Worm (Caenorhabditis elegans): ENCODE results near the gene srd-13.

Gene srd-13

ce11 chrIV:5607343-5607742 lies 28.1 kb downstream of the srd-13 start (continued):
- TF ChIP-seq sma-9 (GFP tag; optimal IDR thresholded peaks at IDR 0.05) (peak; percentile 95), sma-9 (tag; optimal IDR thresholded peaks at IDR 0.05) (no peak)

DNA sequence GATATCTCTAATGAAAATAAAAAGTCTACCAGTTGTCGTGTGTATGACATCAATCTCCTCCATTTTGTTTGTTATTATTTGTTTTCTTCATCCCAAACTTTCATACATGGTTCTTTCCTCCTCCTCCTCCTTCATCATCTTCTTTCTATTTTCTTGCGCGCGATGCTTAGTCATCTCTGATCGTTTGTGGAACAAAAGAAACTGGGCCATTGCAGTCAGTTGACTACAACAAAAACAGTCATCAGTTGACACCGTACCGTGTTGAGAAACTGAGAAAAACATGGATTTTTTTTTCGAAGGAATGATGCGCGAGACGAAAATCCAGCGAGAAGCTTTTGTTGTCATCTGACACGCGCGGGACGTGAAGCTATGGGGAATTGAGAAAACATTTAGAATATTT lies 30.2 kb downstream of the srd-13 start:
- TF ChIP-seq fos-1 (tag; optimal IDR thresholded peaks at IDR 0.05) (peak; percentile 28), nhr-21 (tag; optimal IDR thresholded peaks at IDR 0.05) (peak; percentile 2), sma-3 (GFP tag; optimal IDR thresholded peaks at IDR 0.05) (peak; percentile 38), nhr-129 (tag; optimal IDR thresholded peaks at IDR 0.05) (peak; percentile 19), sem-4 (tag; optimal IDR thresholded peaks at IDR 0.05) (peak; percentile 19), unc-55 (GFP tag; optimal IDR thresholded peaks at IDR 0.05) (peak; percentile 12), ceh-16 (tag; optimal IDR thresholded peaks at IDR 0.05) (no peak), ztf-4 (tag; optimal IDR thresholded peaks at IDR 0.05) (no peak)

DNA sequence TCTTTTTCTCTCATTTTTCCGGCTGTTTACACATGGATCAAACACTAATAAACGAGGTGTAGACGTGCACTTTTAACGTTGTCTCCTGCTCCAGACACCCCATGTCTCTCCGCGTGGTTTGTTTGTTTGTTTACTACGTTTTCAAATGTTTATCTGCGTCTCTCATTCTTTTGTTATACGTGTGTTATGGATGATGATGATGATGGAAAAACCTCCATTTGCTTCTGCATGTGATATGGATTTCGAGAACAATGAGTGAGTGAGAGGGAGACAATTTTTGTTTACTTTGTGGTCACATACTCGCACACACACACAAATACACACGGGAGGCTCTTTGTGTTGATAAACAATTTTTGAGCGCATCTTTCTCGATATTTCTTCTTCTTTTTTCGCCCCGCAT lies 31.0 kb downstream of the srd-13 start:
- TF ChIP-seq lin-39 (tag; optimal IDR thresholded peaks at IDR 0.05) (no peak), C34F6.9 (tag; optimal IDR thresholded peaks at IDR 0.05) (peak; percentile 92), zag-1 (tag; optimal IDR thresholded peaks at IDR 0.05) (peak; percentile 70), egl-27 (tag; optimal IDR thresholded peaks at IDR 0.05) (peak; percentile 88), ZK546.5 (tag; optimal IDR thresholded peaks at IDR 0.05) (no peak), elt-1 (tag; optimal IDR thresholded peaks at IDR 0.05) (no peak), F13H6.1 (tag; optimal IDR thresholded peaks at IDR 0.05) (peak; percentile 97), mdl-1 (tag; optimal IDR thresholded peaks at IDR 0.05) (peak; percentile 6 to 79), ceh-16 (tag; optimal IDR thresholded peaks at IDR 0.05) (no peak), sma-3 (GFP tag; optimal IDR thresholded peaks at IDR 0.05) (peak; percentile 51), dmd-4 (tag; optimal IDR thresholded peaks at IDR 0.05) (no peak), nhr-21 (tag; optimal IDR thresholded peaks at IDR 0.05) (peak; percentile 77), sma-9 (GFP tag; optimal IDR thresholded peaks at IDR 0.05) (peak; percentile 94), sma-9 (tag; optimal IDR thresholded peaks at IDR 0.05) (no peak), sem-4 (tag; optimal IDR thresholded peaks at IDR 0.05) (peak; percentile 49), fos-1 (tag; optimal IDR thresholded peaks at IDR 0.05) (peak; percentile 41), ztf-11 (tag; optimal IDR thresholded peaks at IDR 0.05) (no peak), unc-62 (GFP tag; optimal IDR thresholded peaks at IDR 0.05) (no peak), ceh-82 (tag; optimal IDR thresholded peaks at IDR 0.05) (no peak), crh-2 (tag; optimal IDR thresholded peaks at IDR 0.05) (peak; percentile 92), ztf-4 (tag; optimal IDR thresholded peaks at IDR 0.05) (peak; percentile 81), skn-1 (tag; optimal IDR thresholded peaks at IDR 0.05) (peak; percentile 75), nhr-129 (tag; optimal IDR thresholded peaks at IDR 0.05) (peak; percentile 97), lsy-2 (tag; optimal IDR thresholded peaks at IDR 0.05) (peak in 1 of 2 experiments; percentile 90), alr-1 (tag; optimal IDR thresholded peaks at IDR 0.05) (peak; percentile 95), unc-55 (GFP tag; optimal IDR thresholded peaks at IDR 0.05) (peak; percentile 74), nhr-237 (tag; optimal IDR thresholded peaks at IDR 0.05) (no peak), nhr-11 (tag; optimal IDR thresholded peaks at IDR 0.05) (no peak), gmeb-1 (tag; optimal IDR thresholded peaks at IDR 0.05) (peak; percentile 5), Y55F3AM.14 (GFP tag; optimal IDR thresholded peaks at IDR 0.05) (peak; percentile 76), ama-1 (optimal IDR thresholded peaks at IDR 0.05) (peak; percentile 32), nhr-25 (tag; optimal IDR thresholded peaks at IDR 0.05) (peak; percentile 8), snpc-4 (tag; optimal IDR thresholded peaks at IDR 0.05) (peak; percentile 13), lin-11 (tag; optimal IDR thresholded peaks at IDR 0.05) (peak; percentile 61), nhr-6 (tag; optimal IDR thresholded peaks at IDR 0.05) (peak; percentile 78)

ce11 chrIV:5603321-5603720 lies 32.1 kb downstream of the srd-13 start:
- TF ChIP-seq nhr-6 (tag; optimal IDR thresholded peaks at IDR 0.05), result no peak
- TF ChIP-seq sma-9 (GFP tag; optimal IDR thresholded peaks at IDR 0.05), result peak; percentile 53
- TF ChIP-seq sma-9 (tag; optimal IDR thresholded peaks at IDR 0.05), result no peak
- TF ChIP-seq lsy-2 (tag; optimal IDR thresholded peaks at IDR 0.05), result peak in 1 of 2 experiments; percentile 4
- TF ChIP-seq nhr-129 (tag; optimal IDR thresholded peaks at IDR 0.05), result peak; percentile 75
- peak; percentile 74 for TF ChIP-seq F13H6.1 (tag; optimal IDR thresholded peaks at IDR 0.05)

ce11 chrIV:5602415-5602814 lies 33.0 kb downstream of the srd-13 start:
- TF ChIP-seq sem-4 (tag; optimal IDR thresholded peaks at IDR 0.05), result no peak
- no peak for TF ChIP-seq ztf-1 (GFP tag; conservative IDR thresholded peaks at IDR 0.05)
- TF ChIP-seq snpc-4 (tag; optimal IDR thresholded peaks at IDR 0.05), result peak; percentile 48
- peak; percentile 31 for TF ChIP-seq nhr-129 (tag; optimal IDR thresholded peaks at IDR 0.05)
- TF ChIP-seq mbf-1 (tag; optimal IDR thresholded peaks at IDR 0.05), result no peak
- no peak for TF ChIP-seq gmeb-1 (tag; optimal IDR thresholded peaks at IDR 0.05)
- TF ChIP-seq aly-2 (tag; optimal IDR thresholded peaks at IDR 0.05), result no peak
